Fruit fly (Drosophila melanogaster) whole organism, embryonic: ENCODE data around the gene CG13081.

Source experiments
- Abd-B ChIP-seq: fragments of 200-800 bp; sonication (Bioruptor generic); optimal IDR thresholded peaks from 2 replicates; lab custom pipeline; 2018; ENCODE audit warnings: missing biosample characterization, mild to moderate bottlenecking, missing genetic modification characterization, moderate library complexity
- Ada2b ChIP-seq: fragments of 200-800 bp; sonication (Bioruptor generic); IDR thresholded peaks from 2 replicates; pipeline ENCODE4 v1.3.6; 2022; ENCODE audit warnings: missing biosample characterization, missing genetic modification characterization
- Aef1 ChIP-seq: fragments of 200-800 bp; sonication (Bioruptor generic); IDR thresholded peaks from 3 replicates; pipeline ENCODE4 v1.3.6; 2022; ENCODE audit warnings: missing biosample characterization, missing genetic modification characterization
- CG10431 ChIP-seq: fragments of 200-800 bp; sonication (Bioruptor generic); optimal IDR thresholded peaks from 3 replicates; lab custom pipeline; 2018; ENCODE audit warnings: missing biosample characterization, mild to moderate bottlenecking, missing genetic modification characterization
- CG11560 ChIP-seq: fragments of 200-800 bp; sonication (Bioruptor generic); IDR thresholded peaks from 3 replicates; pipeline ENCODE4 v1.3.6; 2022; ENCODE audit warnings: missing biosample characterization, missing genetic modification characterization
- CG12942 ChIP-seq: fragments of 200-800 bp; sonication (Bioruptor generic); optimal IDR thresholded peaks from 3 replicates; lab custom pipeline; 2016; ENCODE audit warnings: missing biosample characterization, missing genetic modification characterization
- CG13775 ChIP-seq: fragments of 200-800 bp; sonication (Bioruptor generic); optimal IDR thresholded peaks from 3 replicates; lab custom pipeline; 2017; ENCODE audit warnings: missing biosample characterization, mild to moderate bottlenecking, missing genetic modification characterization
- CG17359 ChIP-seq: fragments of 200-800 bp; sonication (Bioruptor generic); optimal IDR thresholded peaks from 3 replicates; lab custom pipeline; 2018; ENCODE audit warnings: missing biosample characterization, mild to moderate bottlenecking, missing genetic modification characterization, moderate library complexity
- CG18011 ChIP-seq: fragments of 200-800 bp; sonication (Bioruptor generic); optimal IDR thresholded peaks from 2 replicates; lab custom pipeline; 2017; ENCODE audit warnings: missing biosample characterization, missing genetic modification characterization, mild to moderate bottlenecking, moderate library complexity, missing genotype
- CG2120 ChIP-seq: fragments of 200-800 bp; sonication (Bioruptor generic); optimal IDR thresholded peaks from 3 replicates; lab custom pipeline; 2016; ENCODE audit warnings: missing biosample characterization, missing genetic modification characterization
- CG2712 ChIP-seq: fragments of 200-800 bp; optimal IDR thresholded peaks from 3 replicates; lab custom pipeline; 2019; ENCODE audit warnings: missing biosample characterization, mild to moderate bottlenecking, missing genetic modification characterization, moderate library complexity
- CG31441 ChIP-seq: fragments of 200-800 bp; sonication (Bioruptor generic); IDR thresholded peaks from 2 replicates; pipeline ENCODE4 v1.3.6; 2022; ENCODE audit warnings: missing biosample characterization, missing genetic modification characterization
- CG32532 ChIP-seq: fragments of 200-800 bp; sonication (Bioruptor generic); IDR thresholded peaks from 2 replicates; pipeline ENCODE4 v1.3.6; 2022; ENCODE audit warnings: missing biosample characterization, missing genetic modification characterization
- CG3281 ChIP-seq: fragments of 200-800 bp; sonication (Bioruptor generic); optimal IDR thresholded peaks from 3 replicates; lab custom pipeline; 2017; ENCODE audit warnings: missing biosample characterization, mild to moderate bottlenecking, missing genetic modification characterization
- CG33213 ChIP-seq: fragments of 200-800 bp; sonication (Bioruptor generic); optimal IDR thresholded peaks from 3 replicates; lab custom pipeline; 2016; ENCODE audit warnings: missing biosample characterization, missing genetic modification characterization
- CG4820 ChIP-seq: fragments of 200-800 bp; sonication (Bioruptor generic); optimal IDR thresholded peaks from 3 replicates; lab custom pipeline; 2016; ENCODE audit warnings: missing biosample characterization, missing genetic modification characterization
- CG6791 ChIP-seq: fragments of 200-800 bp; sonication (Bioruptor generic); IDR thresholded peaks from 3 replicates; pipeline ENCODE4 v1.3.6; 2022; ENCODE audit warnings: missing biosample characterization, missing genetic modification characterization; ENCODE audit not compliant: partially characterized antibody
- CG7556 ChIP-seq: fragments of 200-800 bp; sonication (Bioruptor generic); optimal IDR thresholded peaks from 2 replicates; lab custom pipeline; 2017; ENCODE audit warnings: missing biosample characterization, mild to moderate bottlenecking, missing genetic modification characterization
- CG8478 ChIP-seq: fragments of >200 bp; optimal IDR thresholded peaks from 2 replicates; lab custom pipeline; 2018
- Dll ChIP-seq: fragments of 200-800 bp; sonication (Bioruptor generic); IDR thresholded peaks from 4 replicates; pipeline ENCODE4 v1.3.6; 2022; ENCODE audit warnings: missing biosample characterization, missing genetic modification characterization; ENCODE audit not compliant: partially characterized antibody
- Dref ChIP-seq: fragments of 200-800 bp; sonication (Bioruptor generic); IDR thresholded peaks from 2 replicates; pipeline ENCODE4 v1.3.6; 2022; ENCODE audit warnings: missing biosample characterization, missing genetic modification characterization
- Hr3 ChIP-seq: fragments of 200-800 bp; sonication (Bioruptor generic); optimal IDR thresholded peaks from 3 replicates; lab custom pipeline; 2016; ENCODE audit warnings: missing biosample characterization, missing genetic modification characterization
- Hr39 ChIP-seq: fragments of >200 bp; optimal IDR thresholded peaks from 2 replicates; lab custom pipeline; 2017
- Nf-YC ChIP-seq: fragments of 200-800 bp; optimal IDR thresholded peaks from 3 replicates; lab custom pipeline; 2019; ENCODE audit warnings: missing biosample characterization, mild to moderate bottlenecking, missing genetic modification characterization, moderate library complexity
- Rfx ChIP-seq: fragments of 200-800 bp; sonication (Bioruptor generic); IDR thresholded peaks from 2 replicates; pipeline ENCODE4 v1.3.6; 2022; ENCODE audit warnings: missing biosample characterization, missing genetic modification characterization
- Sox100B ChIP-seq: fragments of 200-800 bp; sonication (Bioruptor generic); optimal IDR thresholded peaks from 3 replicates; lab custom pipeline; 2018; ENCODE audit warnings: missing biosample characterization, mild to moderate bottlenecking, missing genetic modification characterization
- Tbp ChIP-seq: fragments of >200 bp; optimal IDR thresholded peaks from 2 replicates; lab custom pipeline; 2018; ENCODE audit warnings: missing biosample characterization, missing genetic modification characterization
- Usf ChIP-seq: fragments of 200-800 bp; sonication (Bioruptor generic); optimal IDR thresholded peaks from 2 replicates; lab custom pipeline; 2017; ENCODE audit warnings: missing genotype, missing biosample characterization, missing genetic modification characterization
- ara ChIP-seq: fragments of 200-800 bp; sonication (Bioruptor generic); IDR thresholded peaks from 2 replicates; pipeline ENCODE4 v1.3.6; 2022; ENCODE audit warnings: missing biosample characterization, missing genetic modification characterization
- bowl ChIP-seq: fragments of 200-800 bp; sonication (Bioruptor generic); IDR thresholded peaks from 2 replicates; pipeline ENCODE4 v1.3.6; 2022; ENCODE audit warnings: missing biosample characterization, missing genetic modification characterization
- br ChIP-seq: fragments of >200 bp; optimal IDR thresholded peaks from 2 replicates; lab custom pipeline; 2017
- dati ChIP-seq: fragments of 200-800 bp; sonication (Bioruptor generic); IDR thresholded peaks from 2 replicates; pipeline ENCODE4 v1.3.6; 2022; ENCODE audit warnings: missing biosample characterization, missing genetic modification characterization
- dpn ChIP-seq, 2 experiments: fragments of 200-800 bp; sonication (Bioruptor generic); optimal IDR thresholded peaks; 3 replicates each; lab custom pipeline; 2016; ENCODE audit warnings: missing biosample characterization in 2 of 2, missing genetic modification characterization in 2 of 2
- esg ChIP-seq: fragments of 200-800 bp; sonication (Bioruptor generic); conservative IDR thresholded peaks from 2 replicates; pipeline ENCODE4 v1.3.6; 2022; ENCODE audit warnings: missing biosample characterization, missing genetic modification characterization
- fd102C ChIP-seq: fragments of 200-800 bp; sonication (Bioruptor generic); optimal IDR thresholded peaks from 2 replicates; lab custom pipeline; 2018; ENCODE audit warnings: missing biosample characterization, mild to moderate bottlenecking, missing genetic modification characterization, moderate library complexity
- grau ChIP-seq: fragments of 200-800 bp; optimal IDR thresholded peaks from 3 replicates; lab custom pipeline; 2019; ENCODE audit warnings: missing biosample characterization, mild to moderate bottlenecking, missing genetic modification characterization, moderate library complexity
- gsb ChIP-seq: fragments of 200-800 bp; sonication (Bioruptor generic); IDR thresholded peaks from 2 replicates; pipeline ENCODE4 v1.3.6; 2022; ENCODE audit warnings: missing biosample characterization, missing genetic modification characterization
- gt ChIP-seq: fragments of 200-800 bp; sonication (Bioruptor generic); IDR thresholded peaks from 2 replicates; pipeline ENCODE4 v1.3.6; 2022; ENCODE audit warnings: missing biosample characterization, missing genetic modification characterization
- ham ChIP-seq: fragments of 200-800 bp; sonication (Bioruptor generic); IDR thresholded peaks from 2 replicates; pipeline ENCODE4 v1.3.6; 2022; ENCODE audit warnings: missing biosample characterization, missing genetic modification characterization
- jigr1 ChIP-seq: fragments of 200-800 bp; sonication (Bioruptor generic); IDR thresholded peaks from 3 replicates; pipeline ENCODE4 v1.3.6; 2022; ENCODE audit warnings: missing biosample characterization, missing genetic modification characterization
- lola ChIP-seq, 3 experiments: fragments of >200 bp in 2 of 3; fragments of 200-800 bp in 1 of 3; sonication (Bioruptor generic) in 1 of 3; optimal IDR thresholded peaks; 2 replicates each; lab custom pipeline; 2017 to 2019; ENCODE audit warnings: missing biosample characterization in 3 of 3, missing genetic modification characterization in 3 of 3, mild to moderate bottlenecking in 1 of 3, moderate library complexity in 1 of 3
- luna ChIP-seq: fragments of 200-800 bp; sonication (Bioruptor generic); optimal IDR thresholded peaks from 2 replicates; lab custom pipeline; 2016; ENCODE audit warnings: missing biosample characterization, missing genetic modification characterization
- mam ChIP-seq: fragments of 200-800 bp; sonication (Bioruptor generic); optimal IDR thresholded peaks from 3 replicates; lab custom pipeline; 2016; ENCODE audit warnings: missing biosample characterization, missing genetic modification characterization
- mld ChIP-seq: fragments of 200-800 bp; sonication (Bioruptor generic); IDR thresholded peaks from 3 replicates; pipeline ENCODE4 v1.3.6; 2022; ENCODE audit warnings: missing biosample characterization, missing genetic modification characterization; ENCODE audit not compliant: partially characterized antibody
- nmo ChIP-seq: fragments of 200-800 bp; sonication (Bioruptor generic); optimal IDR thresholded peaks from 2 replicates; lab custom pipeline; 2018; ENCODE audit warnings: missing biosample characterization, mild to moderate bottlenecking, missing genetic modification characterization, moderate library complexity
- sima ChIP-seq: fragments of 200-800 bp; sonication (Bioruptor generic); optimal IDR thresholded peaks from 2 replicates; lab custom pipeline; 2016; ENCODE audit warnings: missing biosample characterization, missing genetic modification characterization
- tll ChIP-seq, 2 experiments: fragments of 200-800 bp in 1 of 2; fragments of >200 bp in 1 of 2; sonication (Bioruptor generic) in 1 of 2; optimal IDR thresholded peaks; 2 replicates each; lab custom pipeline; 2017 to 2019; ENCODE audit warnings: missing biosample characterization in 2 of 2, missing genetic modification characterization in 2 of 2, mild to moderate bottlenecking in 1 of 2, moderate library complexity in 1 of 2
- tna ChIP-seq: fragments of 200-800 bp; sonication (Bioruptor generic); IDR thresholded peaks from 2 replicates; pipeline ENCODE4 v1.3.6; 2022; ENCODE audit warnings: missing biosample characterization, missing genetic modification characterization; ENCODE audit not compliant: partially characterized antibody
- vnd ChIP-seq: fragments of 200-800 bp; sonication (Bioruptor generic); IDR thresholded peaks from 3 replicates; pipeline ENCODE4 v1.3.6; 2022; ENCODE audit warnings: missing biosample characterization, missing genetic modification characterization; ENCODE audit not compliant: partially characterized antibody
- zen2 ChIP-seq: fragments of 200-800 bp; sonication (Bioruptor generic); IDR thresholded peaks from 3 replicates; pipeline ENCODE4 v1.3.6; 2022; ENCODE audit warnings: missing biosample characterization, missing genetic modification characterization; ENCODE audit not compliant: partially characterized antibody

CG13081 gene

DNA sequence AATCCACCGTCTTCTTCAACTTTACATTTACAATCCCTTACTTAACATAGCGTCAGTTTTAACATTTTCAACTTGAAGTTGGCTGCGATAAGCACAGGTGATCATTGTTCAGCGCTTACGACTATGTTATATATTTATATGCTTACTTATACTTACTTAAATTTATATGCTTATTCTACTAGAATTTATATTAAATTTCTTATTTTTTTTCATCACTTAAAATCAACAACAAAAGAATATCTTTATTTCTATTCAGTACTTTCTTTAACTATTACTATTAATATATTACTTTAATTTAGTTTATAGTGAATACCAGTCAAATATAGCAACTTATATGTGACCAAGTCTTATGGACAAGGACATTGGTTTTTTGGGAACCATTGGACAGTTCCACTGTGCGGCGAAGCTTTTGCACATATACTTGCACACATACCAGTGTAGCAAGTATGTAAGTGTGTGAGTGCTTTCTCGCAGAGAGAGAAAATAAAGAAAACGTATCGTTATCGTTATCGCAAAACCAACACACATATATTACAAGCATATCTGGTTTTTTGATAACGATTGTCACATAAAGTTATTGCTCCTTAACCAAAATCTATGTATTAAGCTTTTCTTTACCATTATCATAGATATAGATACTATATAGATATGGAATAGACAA is 23.1 kb upstream of the CG13081 start, which contains the start of gene Hasp (continued):
- TF ChIP-seq CG33213 (GFP tag; lab: Kevin White, UChicago) (no peak), tna (peak; percentile 96), Nf-YC (tag; lab: Kevin White, UChicago) (peak; percentile 48), CG11560 (tag; lab: Robert Waterston, UW) (no peak), Ada2b (GFP tag; lab: Robert Waterston, UW) (0 out of 2 replicates have a peak, but pooled peaks have one; percentile 23), Dref (GFP tag; lab: Robert Waterston, UW) (peak; percentile 62), fd102C (GFP tag; lab: Kevin White, UChicago) (no peak), br (lab: Kevin White, UChicago) (no peak), Hr3 (GFP tag; lab: Kevin White, UChicago) (peak; percentile 6), Aef1 (GFP tag; lab: Robert Waterston, UW) (0 out of 3 replicates have a peak, but pooled peaks have one; percentile 10), Dll (GFP tag; lab: Robert Waterston, UW) (peak; percentile 68), grau (tag; lab: Kevin White, UChicago) (peak; percentile 66), nmo (peak; percentile 79), CG18011 (GFP tag; lab: Kevin White, UChicago) (peak; percentile 12), Tbp (no peak), lola (GFP tag; optimal IDR thresholded peaks at IDR 0.05; lab: Kevin White, UChicago) (peak in 1 of 3 experiments; percentile 38), mld (peak; percentile 92), CG8478 (no peak), ara (GFP tag; lab: Robert Waterston, UW) (peak; percentile 44; the same call in 1 of the 2 replicates), CG3281 (GFP tag; lab: Kevin White, UChicago) (peak; percentile 64), vnd (peak; percentile 74), zen2 (peak; percentile 91), gt (no peak), CG10431 (GFP tag; lab: Kevin White, UChicago) (no peak), dpn (GFP tag; optimal IDR thresholded peaks at IDR 0.05; lab: Kevin White, UChicago) (peak in 1 of 2 experiments; percentile 62), CG32532 (peak; percentile 75), CG17359 (peak; percentile 70), CG6791 (GFP tag; lab: Robert Waterston, UW) (peak; percentile 83), CG31441 (GFP tag; lab: Robert Waterston, UW) (peak; percentile 65), CG2712 (tag; lab: Kevin White, UChicago) (peak; percentile 72), Hr39 (no peak), CG2120 (peak; percentile 39), Abd-B (GFP tag; lab: Kevin White, UChicago) (peak; percentile 41), Usf (GFP tag; lab: Kevin White, UChicago) (no peak), CG13775 (GFP tag; lab: Kevin White, UChicago) (peak; percentile 26), tll (GFP tag; optimal IDR thresholded peaks at IDR 0.05; lab: Kevin White, UChicago) (no peak), CG7556 (peak; percentile 28), Sox100B (no peak), bowl (GFP tag; lab: Robert Waterston, UW) (no peak), ham (GFP tag; lab: Robert Waterston, UW) (no peak), jigr1 (GFP tag; lab: Robert Waterston, UW) (no peak), esg (GFP tag; lab: Robert Waterston, UW) (peak; percentile 56), Rfx (GFP tag; lab: Robert Waterston, UW) (peak; percentile 67), gsb (GFP tag; lab: Robert Waterston, UW) (no peak), CG12942 (GFP tag; lab: Kevin White, UChicago) (peak; percentile 46), dati (no peak), luna (GFP tag; lab: Kevin White, UChicago) (no peak), sima (GFP tag; lab: Kevin White, UChicago) (no peak), mam (GFP tag; lab: Kevin White, UChicago) (no peak), CG4820 (GFP tag; lab: Kevin White, UChicago) (peak; percentile 58)
